Worm (Caenorhabditis elegans) whole organism, L1 larva: Measurements from ENCODE around the gene dnc-4.

Source experiments
- C04F5.9 ChIP-seq: sonication (generic microtip); optimal IDR thresholded peaks from 2 replicates; lab custom pipeline; 2016; ENCODE audit warnings: missing genetic modification characterization, missing compliant biosample characterization
- F16B12.6 ChIP-seq: fragments of 150-350 bp; optimal IDR thresholded peaks from 2 replicates; lab custom pipeline; 2014; ENCODE audit warnings: missing biosample characterization, missing genetic modification characterization
- aly-2 ChIP-seq: fragments of 150-350 bp; optimal IDR thresholded peaks from 2 replicates; lab custom pipeline; 2014; ENCODE audit warnings: missing biosample characterization, missing genetic modification characterization
- ama-1 ChIP-seq: fragments of 150-350 bp; optimal IDR thresholded peaks from 2 replicates; lab custom pipeline; 2014
- blmp-1 ChIP-seq: fragments of 150-350 bp; optimal IDR thresholded peaks from 2 replicates; lab custom pipeline; 2014; ENCODE audit warnings: missing biosample characterization, missing genetic modification characterization
- ceh-63 ChIP-seq: fragments of 200-800 bp; sonication (Bioruptor generic); optimal IDR thresholded peaks from 2 replicates; lab custom pipeline; 2018; ENCODE audit warnings: mild to moderate bottlenecking, missing genetic modification characterization, missing compliant biosample characterization
- ceh-8 ChIP-seq: fragments of 200-800 bp; sonication (Bioruptor generic); optimal IDR thresholded peaks from 2 replicates; lab custom pipeline; 2018; ENCODE audit warnings: mild to moderate bottlenecking, missing genetic modification characterization, moderate library complexity, missing compliant biosample characterization
- ceh-82 ChIP-seq, 3 experiments: fragments of 150-350 bp in 1 of 3; sonication (generic microtip) in 2 of 3; optimal IDR thresholded peaks; 2 replicates each; lab custom pipeline; 2014 to 2017; ENCODE audit warnings: missing biosample characterization in 3 of 3, missing genetic modification characterization in 3 of 3
- ceh-88 ChIP-seq: fragments of 200-800 bp; sonication (Bioruptor generic); IDR thresholded peaks from 2 replicates; pipeline ENCODE4 v1.3.6; 2022; ENCODE audit warnings: missing genetic modification characterization, missing compliant biosample characterization
- ceh-90 ChIP-seq: sonication (generic microtip); optimal IDR thresholded peaks from 2 replicates; lab custom pipeline; 2016; ENCODE audit warnings: missing genetic modification characterization, missing compliant biosample characterization
- ces-1 ChIP-seq: fragments of 150-350 bp; optimal IDR thresholded peaks from 2 replicates; lab custom pipeline; 2014; ENCODE audit warnings: missing biosample characterization, missing genetic modification reagents, missing genetic modification characterization
- dsc-1 ChIP-seq: sonication (generic microtip); optimal IDR thresholded peaks from 2 replicates; lab custom pipeline; 2016; ENCODE audit warnings: mild to moderate bottlenecking, missing genetic modification characterization, missing compliant biosample characterization
- efl-1 ChIP-seq, 4 experiments: fragments of 150-350 bp; optimal IDR thresholded peaks in 3 of 4; peaks in 1 of 4; 1 replicate in 1 of 4; 2 replicates in 3 of 4; lab custom pipeline; 2014; ENCODE audit warnings: missing biosample characterization in 2 of 4, missing genetic modification characterization in 2 of 4, missing genetic modification reagents in 2 of 4
- elt-2 ChIP-seq: sonication (generic microtip); optimal IDR thresholded peaks from 2 replicates; lab custom pipeline; 2016; ENCODE audit warnings: missing genetic modification characterization, mild to moderate bottlenecking, inconsistent platforms, missing compliant biosample characterization, missing genetic modification reagents
- elt-3 ChIP-seq, 6 experiments: fragments of 150-350 bp in 1 of 6; sonication (generic microtip); optimal IDR thresholded peaks; 2 replicates each; lab custom pipeline; 2017 to 2018; ENCODE audit warnings: missing biosample characterization in 6 of 6, missing genetic modification characterization in 6 of 6, inconsistent platforms in 1 of 6
- fkh-4 ChIP-seq: sonication (generic microtip); optimal IDR thresholded peaks from 2 replicates; lab custom pipeline; 2016; ENCODE audit warnings: missing compliant biosample characterization, missing genetic modification characterization, borderline replicate concordance
- fos-1 ChIP-seq: fragments of 150-350 bp; optimal IDR thresholded peaks from 2 replicates; lab custom pipeline; 2014; ENCODE audit warnings: missing biosample characterization, missing genetic modification characterization
- grh-1 ChIP-seq: fragments of 200-800 bp; sonication (Bioruptor generic); IDR thresholded peaks from 2 replicates; pipeline ENCODE4 v1.3.6; 2022; ENCODE audit warnings: missing genetic modification reagents, missing genetic modification characterization, missing compliant biosample characterization
- hlh-4 ChIP-seq: sonication (generic microtip); optimal IDR thresholded peaks from 2 replicates; lab custom pipeline; 2016; ENCODE audit warnings: mild to moderate bottlenecking, missing genetic modification characterization, missing compliant biosample characterization
- irx-1 ChIP-seq: sonication (generic microtip); optimal IDR thresholded peaks from 2 replicates; lab custom pipeline; 2016; ENCODE audit warnings: missing genetic modification characterization, missing compliant biosample characterization
- isw-1 ChIP-seq: fragments of 200-800 bp; sonication (Bioruptor generic); IDR thresholded peaks from 2 replicates; pipeline ENCODE4 v1.3.6; 2022; ENCODE audit warnings: missing genetic modification characterization, missing compliant biosample characterization
- lin-13 ChIP-seq: fragments of 150-350 bp; optimal IDR thresholded peaks from 2 replicates; lab custom pipeline; 2014; ENCODE audit warnings: missing biosample characterization, missing genetic modification reagents, missing genetic modification characterization
- lin-14 ChIP-seq: fragments of 200-800 bp; sonication (Bioruptor generic); optimal IDR thresholded peaks from 2 replicates; lab custom pipeline; 2018; ENCODE audit warnings: mild to moderate bottlenecking, missing genetic modification characterization, moderate library complexity, missing compliant biosample characterization
- mab-9 ChIP-seq: fragments of 200-800 bp; sonication (Bioruptor generic); IDR thresholded peaks from 2 replicates; pipeline ENCODE4 v1.3.6; 2022; ENCODE audit warnings: missing genetic modification reagents, missing genetic modification characterization, missing compliant biosample characterization
- mdl-1 ChIP-seq, 2 experiments: fragments of 150-350 bp; optimal IDR thresholded peaks; 2 replicates each; lab custom pipeline; 2014 to 2017; ENCODE audit warnings: missing biosample characterization in 2 of 2, missing genetic modification characterization in 2 of 2, inconsistent platforms in 1 of 2
- mef-2 ChIP-seq: fragments of 150-350 bp; optimal IDR thresholded peaks from 2 replicates; lab custom pipeline; 2014; ENCODE audit warnings: missing biosample characterization, missing genetic modification characterization
- nhr-19 ChIP-seq: fragments of 200-800 bp; sonication (Bioruptor generic); conservative IDR thresholded peaks from 2 replicates; pipeline ENCODE4 v1.3.6; 2022; ENCODE audit warnings: missing genetic modification characterization, missing compliant biosample characterization
- nhr-20 ChIP-seq: sonication (generic microtip); optimal IDR thresholded peaks from 2 replicates; lab custom pipeline; 2016; ENCODE audit warnings: mild to moderate bottlenecking, missing genetic modification characterization, missing compliant biosample characterization
- nhr-237 ChIP-seq: fragments of 150-350 bp; optimal IDR thresholded peaks from 2 replicates; lab custom pipeline; 2014; ENCODE audit warnings: missing biosample characterization, missing genetic modification characterization
- nhr-71 ChIP-seq: sonication (generic microtip); optimal IDR thresholded peaks from 2 replicates; lab custom pipeline; 2016; ENCODE audit warnings: mild to moderate bottlenecking, missing genetic modification characterization, moderate library complexity, missing compliant biosample characterization
- nhr-85 ChIP-seq: sonication (generic microtip); peaks from one replicate; lab custom pipeline; 2016; ENCODE audit warnings: missing genetic modification characterization, inconsistent platforms, missing compliant biosample characterization
- pqm-1 ChIP-seq: sonication (generic microtip); optimal IDR thresholded peaks from 3 replicates; lab custom pipeline; 2017; ENCODE audit warnings: missing biosample characterization, missing genetic modification characterization
- snu-23 ChIP-seq: sonication (generic microtip); optimal IDR thresholded peaks from 2 replicates; lab custom pipeline; 2016; ENCODE audit warnings: missing genetic modification characterization, missing compliant biosample characterization
- swsn-7 ChIP-seq: sonication (generic microtip); optimal IDR thresholded peaks from 2 replicates; lab custom pipeline; 2016; ENCODE audit warnings: missing genetic modification characterization, missing compliant biosample characterization
- tbx-2 ChIP-seq: sonication (generic microtip); optimal IDR thresholded peaks from 2 replicates; lab custom pipeline; 2016; ENCODE audit warnings: missing genetic modification characterization, missing compliant biosample characterization
- tlp-1 ChIP-seq: fragments of 150-350 bp; optimal IDR thresholded peaks from 2 replicates; lab custom pipeline; 2014; ENCODE audit warnings: missing biosample characterization, missing genetic modification characterization
- unc-130 ChIP-seq: fragments of 150-350 bp; optimal IDR thresholded peaks from 2 replicates; lab custom pipeline; 2017; ENCODE audit warnings: missing biosample characterization, missing genetic modification characterization, inconsistent platforms
- unc-98 ChIP-seq: fragments of 200-800 bp; sonication (Bioruptor generic); IDR thresholded peaks from 2 replicates; pipeline ENCODE4 v1.3.6; 2022; ENCODE audit warnings: missing genetic modification characterization, missing compliant biosample characterization
- zip-4 ChIP-seq: fragments of 200-800 bp; sonication (Bioruptor generic); optimal IDR thresholded peaks from 2 replicates; lab custom pipeline; 2018; ENCODE audit warnings: mild to moderate bottlenecking, missing genetic modification characterization, moderate library complexity, missing compliant biosample characterization
- ztf-4 ChIP-seq: fragments of 150-350 bp; optimal IDR thresholded peaks from 2 replicates; lab custom pipeline; 2014; ENCODE audit warnings: missing biosample characterization, missing genetic modification characterization

Gene dnc-4

ce11 chrIV:8053955-8054354, 34.3 kb upstream of the dnc-4 start:
- no peak for TF ChIP-seq pqm-1
- no peak for TF ChIP-seq isw-1
- TF ChIP-seq ztf-4 (tag; lab: Kevin White, UChicago) = no peak
- TF ChIP-seq zip-4 (GFP tag; lab: Kevin White, UChicago) = no peak
- peak; percentile 25 for TF ChIP-seq lin-14 (GFP tag; lab: Kevin White, UChicago)
- no peak for TF ChIP-seq mab-9 (GFP tag; lab: Robert Waterston, UW)
- TF ChIP-seq mef-2 (tag; lab: Kevin White, UChicago) = no peak
- TF ChIP-seq ceh-8 = no peak

ce11 chrIV:8052694-8053093, 33.1 kb upstream of the dnc-4 start:
- TF ChIP-seq lin-14 (GFP tag; lab: Kevin White, UChicago) (peak; percentile 61), ztf-4 (tag; lab: Kevin White, UChicago) (no peak), elt-2 (tag; lab: Kevin White, UChicago) (no peak), irx-1 (tag; lab: Kevin White, UChicago) (no peak), blmp-1 (no peak)

- TF ChIP-seq nhr-19 (GFP tag; lab: Robert Waterston, UW) = no peak
These were observed 28.5 kb upstream of the dnc-4 start for ce11 chrIV:8048083-8048482.

- peak; percentile 35 for TF ChIP-seq nhr-20 (tag; lab: Kevin White, UChicago)
- peak; percentile 88 for TF ChIP-seq nhr-85 (tag; lab: Kevin White, UChicago)
- peak; percentile 19 for TF ChIP-seq lin-14 (GFP tag; lab: Kevin White, UChicago)
- peak; percentile 64 for TF ChIP-seq blmp-1
- peak; percentile 38 for TF ChIP-seq nhr-71 (tag; lab: Kevin White, UChicago)
- no peak for TF ChIP-seq mef-2 (tag; lab: Kevin White, UChicago)
- TF ChIP-seq elt-3 (tag; optimal IDR thresholded peaks at IDR 0.05; lab: Kevin White, UChicago) = peak in 4 of 6 experiments; percentile 59 to 66 (median 63)
- peak; percentile 11 for TF ChIP-seq dsc-1 (tag; lab: Kevin White, UChicago)
- TF ChIP-seq ceh-63 (GFP tag; lab: Kevin White, UChicago) = no peak
These were observed 25.0 kb upstream of the dnc-4 start, which contains the start of gene nhr-258 for ce11 chrIV:8044574-8044973. Gene nhr-258, plus strand, starts transcription at chrIV:8044938.

ce11 chrIV:8043722-8044121, 24.1 kb upstream of the dnc-4 start:
- TF ChIP-seq snu-23 (GFP tag; lab: Kevin White, UChicago) (peak; percentile 22), ceh-88 (GFP tag; lab: Robert Waterston, UW) (no peak), nhr-19 (GFP tag; lab: Robert Waterston, UW) (no peak), ceh-90 (tag; lab: Kevin White, UChicago) (no peak), hlh-4 (no peak), grh-1 (0 out of 2 replicates have a peak, but pooled peaks have one; percentile 12), tlp-1 (tag; lab: Kevin White, UChicago) (no peak), irx-1 (tag; lab: Kevin White, UChicago) (no peak), efl-1 (optimal IDR thresholded peaks at IDR 0.05; lab: Kevin White, UChicago) (no peak), efl-1 (GFP tag; optimal IDR thresholded peaks at IDR 0.05 in 1 of 2; lab: Kevin White, UChicago) (no peak), nhr-85 (tag; lab: Kevin White, UChicago) (peak; percentile 86), fos-1 (tag; lab: Kevin White, UChicago) (no peak), lin-13 (no peak), pqm-1 (no peak), ceh-8 (no peak), swsn-7 (no peak), aly-2 (tag; lab: Kevin White, UChicago) (no peak), nhr-20 (tag; lab: Kevin White, UChicago) (peak; percentile 41), nhr-237 (no peak), unc-130 (tag; lab: Kevin White, UChicago) (no peak), tbx-2 (tag; lab: Kevin White, UChicago) (no peak), elt-2 (tag; lab: Kevin White, UChicago) (no peak), ceh-82 (tag; optimal IDR thresholded peaks at IDR 0.05; lab: Kevin White, UChicago) (no peak), ces-1 (GFP tag; lab: Kevin White, UChicago) (no peak), fkh-4 (tag; lab: Kevin White, UChicago) (no peak), unc-98 (GFP tag; lab: Robert Waterston, UW) (no peak), elt-3 (tag; optimal IDR thresholded peaks at IDR 0.05; lab: Kevin White, UChicago) (peak in 1 of 6 experiments; percentile 15), ama-1 (lab: Kevin White, UChicago) (no peak), mdl-1 (tag; optimal IDR thresholded peaks at IDR 0.05; lab: Kevin White, UChicago) (no peak), F16B12.6 (tag; lab: Kevin White, UChicago) (no peak), C04F5.9 (no peak), nhr-71 (tag; lab: Kevin White, UChicago) (peak; percentile 44)
